Worm (Caenorhabditis elegans): ENCODE data around the gene F54C9.7.

The F54C9.7 gene

ce11 chrII:8525133-8525736 lies 47.9 kb upstream of the F54C9.7 start, which contains the start of the genes prp-9 and mrps-18B (continued):
- TF ChIP-seq snpc-3.4 (tag; optimal IDR thresholded peaks at IDR 0.05) (no peak), cebp-2 (GFP tag; IDR thresholded peaks at IDR 0.05) (no peak), T07F8.4 (tag; optimal IDR thresholded peaks at IDR 0.05) (no peak), F22D6.2 (tag; optimal IDR thresholded peaks at IDR 0.05) (no peak), ceh-27 (GFP tag; optimal IDR thresholded peaks at IDR 0.05) (no peak), ets-4 (GFP tag; optimal IDR thresholded peaks at IDR 0.05) (no peak), mxl-1 (tag; optimal IDR thresholded peaks at IDR 0.05) (no peak), B0019.2 (GFP tag; conservative IDR thresholded peaks at IDR 0.05) (no peak), attf-5 (GFP tag; optimal IDR thresholded peaks at IDR 0.05) (peak; percentile 33), F39B2.1 (GFP tag; IDR thresholded peaks at IDR 0.05) (no peak), mcd-1 (GFP tag; IDR thresholded peaks at IDR 0.05) (0 out of 2 replicates have a peak, but pooled peaks have one; percentile 16), ama-1 (optimal IDR thresholded peaks at IDR 0.05) (no peak), ama-1 (GFP tag; optimal IDR thresholded peaks at IDR 0.05) (no peak), aptf-2 (GFP tag; conservative IDR thresholded peaks at IDR 0.05) (no peak), lsy-27 (tag; optimal IDR thresholded peaks at IDR 0.05; ENCODE audit: borderline replicate concordance, insufficient read depth) (no peak), F49E8.2 (tag; optimal IDR thresholded peaks at IDR 0.05; ENCODE audit: insufficient read depth) (no peak), F23B12.7 (tag; optimal IDR thresholded peaks at IDR 0.05; ENCODE audit: insufficient read depth) (peak; percentile 27), nfyb-1 (GFP tag; IDR thresholded peaks at IDR 0.05) (no peak), sdz-38 (tag; optimal IDR thresholded peaks at IDR 0.05) (no peak), sea-2 (GFP tag; IDR thresholded peaks at IDR 0.05) (no peak), let-526 (GFP tag; IDR thresholded peaks at IDR 0.05) (no peak), hmg-1.2 (GFP tag; IDR thresholded peaks at IDR 0.05) (no peak), B0261.1 (tag; optimal IDR thresholded peaks at IDR 0.05) (no peak), Y67H2A.10 (GFP tag; conservative IDR thresholded peaks at IDR 0.05) (no peak), nhr-179 (tag; optimal IDR thresholded peaks at IDR 0.05) (no peak), hmg-20 (GFP tag; IDR thresholded peaks at IDR 0.05) (no peak)

- TF ChIP-seq pha-4 (tag; optimal IDR thresholded peaks at IDR 0.05): no peak
- TF ChIP-seq snpc-4 (GFP tag; optimal IDR thresholded peaks at IDR 0.05): no peak
- no peak for TF ChIP-seq snpc-4 (tag; optimal IDR thresholded peaks at IDR 0.05)
- no peak for TF ChIP-seq F57A8.1 (GFP tag; optimal IDR thresholded peaks at IDR 0.05)
- TF ChIP-seq aptf-2 (GFP tag; conservative IDR thresholded peaks at IDR 0.05): no peak
- no peak for TF ChIP-seq K11D2.4 (GFP tag; IDR thresholded peaks at IDR 0.05)
- TF ChIP-seq repo-1 (tag; optimal IDR thresholded peaks at IDR 0.05): no peak
- TF ChIP-seq rec-8 (tag; optimal IDR thresholded peaks at IDR 0.05): no peak
- no peak for TF ChIP-seq attf-6 (GFP tag; IDR thresholded peaks at IDR 0.05)
- TF ChIP-seq aptf-3 (GFP tag; IDR thresholded peaks at IDR 0.05): no peak
- no peak for TF ChIP-seq snpc-1.3 (tag; optimal IDR thresholded peaks at IDR 0.05; ENCODE audit: insufficient read depth)
- TF ChIP-seq F39B2.1 (GFP tag; IDR thresholded peaks at IDR 0.05): no peak
- no peak for TF ChIP-seq madf-8 (GFP tag; conservative IDR thresholded peaks at IDR 0.05)
- TF ChIP-seq ceh-27 (GFP tag; optimal IDR thresholded peaks at IDR 0.05): no peak
- no peak for TF ChIP-seq mcd-1 (GFP tag; IDR thresholded peaks at IDR 0.05)
- TF ChIP-seq mxl-1 (tag; optimal IDR thresholded peaks at IDR 0.05): no peak
- TF ChIP-seq nhr-120 (GFP tag; IDR thresholded peaks at IDR 0.05): no peak
- no peak for TF ChIP-seq ekl-4 (GFP tag; IDR thresholded peaks at IDR 0.05)
- no peak for TF ChIP-seq akir-1 (GFP tag; optimal IDR thresholded peaks at IDR 0.05)
- no peak for TF ChIP-seq ZK185.1 (tag; optimal IDR thresholded peaks at IDR 0.05; ENCODE audit: poor library complexity, severe bottlenecking)
- TF ChIP-seq C17E4.6 (GFP tag; IDR thresholded peaks at IDR 0.05): no peak
These were observed 43.9 kb upstream of the F54C9.7 start for ce11 chrII:8529176-8529698.

Measured in whole organism, young adult.